Comparison of ENCODE assay signal across 4 worm cellular contexts in genomic region chrX:8796699-8797282, ce11.
TF ChIP-seq lines count a peak whose summit lies in the region.

Gene R04E5.7, minus strand, starts transcription at chrX:8797262.

TF ChIP-seq in whole organism, L2 larva, 48 proteins besides CTCF, POLR2A, EP300 and RAD21:
- no peak for TF ChIP-seq ama-1 (optimal IDR thresholded peaks at IDR 0.05; lab: Kevin White, UChicago)
- peak; percentile 9 for TF ChIP-seq fos-1 (tag; optimal IDR thresholded peaks at IDR 0.05; lab: Kevin White, UChicago)
- TF ChIP-seq nhr-21 (tag; optimal IDR thresholded peaks at IDR 0.05; lab: Kevin White, UChicago): peak; percentile 19
- no peak for TF ChIP-seq sem-4 (tag; optimal IDR thresholded peaks at IDR 0.05; lab: Kevin White, UChicago)
- no peak for TF ChIP-seq peb-1 (tag; optimal IDR thresholded peaks at IDR 0.05; lab: Kevin White, UChicago)
- no peak for TF ChIP-seq ztf-11 (tag; optimal IDR thresholded peaks at IDR 0.05; lab: Kevin White, UChicago)
- TF ChIP-seq unc-55 (GFP tag; optimal IDR thresholded peaks at IDR 0.05; lab: Kevin White, UChicago): peak; percentile 39
- no peak for TF ChIP-seq nhr-237 (tag; optimal IDR thresholded peaks at IDR 0.05; lab: Kevin White, UChicago)
- TF ChIP-seq nhr-129 (tag; optimal IDR thresholded peaks at IDR 0.05; lab: Kevin White, UChicago): peak; percentile 53
- TF ChIP-seq gmeb-1 (tag; optimal IDR thresholded peaks at IDR 0.05; lab: Kevin White, UChicago): no peak
- TF ChIP-seq C34F6.9 (tag; optimal IDR thresholded peaks at IDR 0.05; lab: Kevin White, UChicago): peak; percentile 12
- TF ChIP-seq sma-3 (GFP tag; optimal IDR thresholded peaks at IDR 0.05; lab: Kevin White, UChicago): peak; percentile 30
- peak; percentile 89 for TF ChIP-seq crh-2 (tag; optimal IDR thresholded peaks at IDR 0.05; lab: Kevin White, UChicago)
- TF ChIP-seq nhr-77 (tag; optimal IDR thresholded peaks at IDR 0.05; lab: Kevin White, UChicago): no peak
- peak in 1 of 2 experiments; percentile 17 for TF ChIP-seq mdl-1 (tag; optimal IDR thresholded peaks at IDR 0.05; lab: Kevin White, UChicago)
- TF ChIP-seq sma-9 (GFP tag; optimal IDR thresholded peaks at IDR 0.05; lab: Kevin White, UChicago): peak; percentile 10
- TF ChIP-seq sma-9 (tag; optimal IDR thresholded peaks at IDR 0.05; lab: Kevin White, UChicago): no peak
- no peak for TF ChIP-seq blmp-1 (tag; optimal IDR thresholded peaks at IDR 0.05; lab: Kevin White, UChicago; ENCODE audit: insufficient read depth)
- TF ChIP-seq nhr-25 (tag; optimal IDR thresholded peaks at IDR 0.05; lab: Kevin White, UChicago): no peak
- peak in 1 of 2 experiments; percentile 24 for TF ChIP-seq lsy-2 (tag; optimal IDR thresholded peaks at IDR 0.05; lab: Kevin White, UChicago)
- peak; percentile 6 for TF ChIP-seq Y55F3AM.14 (GFP tag; optimal IDR thresholded peaks at IDR 0.05; lab: Kevin White, UChicago)
- no peak for TF ChIP-seq nhr-10 (tag; optimal IDR thresholded peaks at IDR 0.05; lab: Kevin White, UChicago)

TF ChIP-seq in whole organism, L4 larva, 104 proteins besides CTCF, POLR2A, EP300 and RAD21 (continues in another document):
- TF ChIP-seq saeg-2 (GFP tag; IDR thresholded peaks at IDR 0.05; lab: Robert Waterston, UW): no peak
- no peak for TF ChIP-seq nhr-25 (tag; optimal IDR thresholded peaks at IDR 0.05; lab: Kevin White, UChicago; ENCODE audit: borderline replicate concordance, insufficient read depth)
- no peak for TF ChIP-seq zfp-2 (tag; optimal IDR thresholded peaks at IDR 0.05; lab: Kevin White, UChicago)
- no peak for TF ChIP-seq F10B5.3 (tag; optimal IDR thresholded peaks at IDR 0.05; lab: Kevin White, UChicago)
- no peak for TF ChIP-seq lir-3 (tag; optimal IDR thresholded peaks at IDR 0.05; lab: Kevin White, UChicago)
- TF ChIP-seq nhr-28 (tag; optimal IDR thresholded peaks at IDR 0.05; lab: Kevin White, UChicago): no peak
- peak; percentile 82 for TF ChIP-seq snpc-1.2 (GFP tag; IDR thresholded peaks at IDR 0.05; lab: Robert Waterston, UW)
- peak in 1 of 2 experiments; percentile 91 for TF ChIP-seq unc-62 (GFP tag; optimal IDR thresholded peaks at IDR 0.05 in 1 of 2; lab: Kevin White, UChicago)
- no peak for TF ChIP-seq unc-62 (tag; optimal IDR thresholded peaks at IDR 0.05; lab: Kevin White, UChicago)
- TF ChIP-seq lin-15B (tag; optimal IDR thresholded peaks at IDR 0.05; lab: Kevin White, UChicago): no peak
- no peak for TF ChIP-seq ztf-11 (tag; optimal IDR thresholded peaks at IDR 0.05; lab: Kevin White, UChicago)
- TF ChIP-seq zip-2 (tag; optimal IDR thresholded peaks at IDR 0.05; lab: Kevin White, UChicago): no peak
- TF ChIP-seq F26F4.8 (GFP tag; conservative IDR thresholded peaks at IDR 0.05; lab: Robert Waterston, UW): no peak
- TF ChIP-seq set-16 (GFP tag; IDR thresholded peaks at IDR 0.05; lab: Robert Waterston, UW): no peak
- TF ChIP-seq lin-1 (GFP tag; IDR thresholded peaks at IDR 0.05; lab: Robert Waterston, UW): 0 out of 2 replicates have a peak, but pooled peaks have one; percentile 27
- TF ChIP-seq T20F7.1 (GFP tag; optimal IDR thresholded peaks at IDR 0.05; lab: Kevin White, UChicago): no peak
- TF ChIP-seq ZK546.5 (tag; optimal IDR thresholded peaks at IDR 0.05; lab: Kevin White, UChicago): no peak
- no peak for TF ChIP-seq fos-1 (tag; optimal IDR thresholded peaks at IDR 0.05; lab: Kevin White, UChicago)
- TF ChIP-seq nhr-41 (GFP tag; IDR thresholded peaks at IDR 0.05; lab: Robert Waterston, UW): no peak
- no peak for TF ChIP-seq dmd-9 (GFP tag; IDR thresholded peaks at IDR 0.05; lab: Robert Waterston, UW)
- TF ChIP-seq jun-1 (tag; optimal IDR thresholded peaks at IDR 0.05; lab: Kevin White, UChicago): no peak
- peak; percentile 34 for TF ChIP-seq mxl-3 (GFP tag; optimal IDR thresholded peaks at IDR 0.05; lab: Kevin White, UChicago)
- TF ChIP-seq F44E2.7 (GFP tag; IDR thresholded peaks at IDR 0.05; lab: Robert Waterston, UW): 0 out of 2 replicates have a peak, but pooled peaks have one; percentile 42
- TF ChIP-seq mdl-1 (tag; optimal IDR thresholded peaks at IDR 0.05; lab: Kevin White, UChicago): peak in 1 of 2 experiments; percentile 20

TF ChIP-seq in whole organism, late embryonic, 69 proteins besides CTCF, POLR2A, EP300 and RAD21:
- TF ChIP-seq T23F11.4 (GFP tag; optimal IDR thresholded peaks at IDR 0.05; lab: Kevin White, UChicago) (peak; percentile 36), sox-4 (tag; optimal IDR thresholded peaks at IDR 0.05; lab: Kevin White, UChicago) (no peak), C08G9.2 (tag; optimal IDR thresholded peaks at IDR 0.05; lab: Kevin White, UChicago) (peak; percentile 37)

TF ChIP-seq in whole organism, mixed stage, embryonic, 35 proteins besides CTCF, POLR2A, EP300 and RAD21:
- TF ChIP-seq snpc-4 (tag; optimal IDR thresholded peaks at IDR 0.05; lab: Kevin White, UChicago) (no peak), elt-1 (tag; optimal IDR thresholded peaks at IDR 0.05; lab: Kevin White, UChicago; ENCODE audit: borderline replicate concordance, insufficient read depth) (no peak), lin-13 (tag; optimal IDR thresholded peaks at IDR 0.05; lab: Kevin White, UChicago) (no peak), lsy-2 (tag; optimal IDR thresholded peaks at IDR 0.05; lab: Kevin White, UChicago) (no peak), flh-1 (GFP tag; optimal IDR thresholded peaks at IDR 0.05; lab: Kevin White, UChicago) (no peak), mep-1 (tag; optimal IDR thresholded peaks at IDR 0.05; lab: Kevin White, UChicago) (no peak), unc-39 (tag; optimal IDR thresholded peaks at IDR 0.05; lab: Kevin White, UChicago) (no peak), blmp-1 (tag; optimal IDR thresholded peaks at IDR 0.05; lab: Kevin White, UChicago) (no peak), sem-2 (GFP tag; optimal IDR thresholded peaks at IDR 0.05; lab: Kevin White, UChicago) (peak; percentile 19), sptf-1 (tag; optimal IDR thresholded peaks at IDR 0.05; lab: Kevin White, UChicago) (no peak), cnd-1 (tag; optimal IDR thresholded peaks at IDR 0.05; lab: Kevin White, UChicago) (peak; percentile 17), ceh-39 (tag; optimal IDR thresholded peaks at IDR 0.05; lab: Kevin White, UChicago) (no peak), ceh-83 (GFP tag; optimal IDR thresholded peaks at IDR 0.05; lab: Kevin White, UChicago) (peak; percentile 50), ces-1 (GFP tag; optimal IDR thresholded peaks at IDR 0.05; lab: Kevin White, UChicago) (peak; percentile 32), nhr-76 (tag; optimal IDR thresholded peaks at IDR 0.05; lab: Kevin White, UChicago) (no peak), hlh-1 (tag; optimal IDR thresholded peaks at IDR 0.05; lab: Kevin White, UChicago) (no peak), nhr-12 (tag; optimal IDR thresholded peaks at IDR 0.05; lab: Kevin White, UChicago) (no peak)
